Fruit fly (Drosophila melanogaster) whole organism, adult: ENCODE measurements around the gene GC.

Experiments used
- CG12768 ChIP-seq: fragments of 200-800 bp; sonication (Bioruptor generic); optimal IDR thresholded peaks from 2 replicates; lab custom pipeline; 2017; ENCODE audit warnings: missing biosample characterization, missing genetic modification characterization, mild to moderate bottlenecking, moderate library complexity, missing genetic modification reagents
- CG7045 ChIP-seq: fragments of 200-800 bp; sonication (Bioruptor generic); optimal IDR thresholded peaks from 2 replicates; lab custom pipeline; 2017; ENCODE audit warnings: missing biosample characterization, mild to moderate bottlenecking, missing genetic modification characterization
- Crg-1 ChIP-seq: fragments of 200-800 bp; sonication (Bioruptor generic); optimal IDR thresholded peaks from 2 replicates; lab custom pipeline; 2016; ENCODE audit warnings: missing biosample characterization, missing genetic modification characterization
- bab1 ChIP-seq: fragments of 200-800 bp; sonication (Bioruptor generic); optimal IDR thresholded peaks from 3 replicates; lab custom pipeline; 2019; ENCODE audit warnings: missing biosample characterization, mild to moderate bottlenecking, missing genetic modification characterization, moderate library complexity
- cic ChIP-seq: fragments of 200-800 bp; sonication (Bioruptor generic); optimal IDR thresholded peaks from 2 replicates; lab custom pipeline; 2017; ENCODE audit warnings: missing biosample characterization, mild to moderate bottlenecking, missing genetic modification characterization, moderate library complexity
- cnc ChIP-seq, 2 experiments: fragments of >200 bp; optimal IDR thresholded peaks; 2 replicates each; lab custom pipeline; 2017
- kay ChIP-seq: fragments of 200-800 bp; sonication (Bioruptor generic); peaks from one replicate; lab custom pipeline; 2016; ENCODE audit warnings: missing biosample characterization, missing genetic modification characterization, borderline replicate concordance
- ovo ChIP-seq: fragments of 200-800 bp; sonication (Bioruptor generic); optimal IDR thresholded peaks from 2 replicates; lab custom pipeline; 2016; ENCODE audit warnings: missing biosample characterization, missing genetic modification characterization
- toe ChIP-seq: fragments of 200-800 bp; sonication (Bioruptor generic); optimal IDR thresholded peaks from 2 replicates; lab custom pipeline; 2016; ENCODE audit warnings: missing biosample characterization, missing genetic modification characterization

- TF ChIP-seq toe (GFP tag; lab: Kevin White, UChicago), result no peak
- TF ChIP-seq Crg-1 (GFP tag; lab: Kevin White, UChicago), result no peak
- TF ChIP-seq kay (GFP tag; lab: Kevin White, UChicago), result no peak
- no peak for TF ChIP-seq cic (GFP tag; lab: Kevin White, UChicago)
- no peak for TF ChIP-seq bab1 (GFP tag; lab: Kevin White, UChicago)
- no peak for TF ChIP-seq CG7045 (GFP tag; lab: Kevin White, UChicago)
- no peak for TF ChIP-seq cnc (optimal IDR thresholded peaks at IDR 0.05; lab: Kevin White, UChicago)
- TF ChIP-seq CG12768 (GFP tag; lab: Kevin White, UChicago), result no peak
- TF ChIP-seq ovo (GFP tag; lab: Kevin White, UChicago), result no peak
Observed at dm6 chr3L:1577338-1577737, 51.8 kb downstream of the GC start.
